Fruit fly (Drosophila melanogaster) whole organism, adult: ENCODE data around the gene Ald2.

Source experiments
- CG33017 ChIP-seq: fragments of 200-800 bp; sonication (Bioruptor generic); optimal IDR thresholded peaks from 2 replicates; lab custom pipeline; 2018; ENCODE audit warnings: missing biosample characterization, mild to moderate bottlenecking, missing genetic modification characterization, moderate library complexity
- CG5204 ChIP-seq: fragments of 200-800 bp; sonication (Bioruptor generic); optimal IDR thresholded peaks from 2 replicates; lab custom pipeline; 2016; ENCODE audit warnings: missing biosample characterization, missing genetic modification characterization
- CG7045 ChIP-seq: fragments of 200-800 bp; sonication (Bioruptor generic); optimal IDR thresholded peaks from 2 replicates; lab custom pipeline; 2017; ENCODE audit warnings: missing biosample characterization, mild to moderate bottlenecking, missing genetic modification characterization
- CG7101 ChIP-seq: fragments of 200-800 bp; sonication (Bioruptor generic); optimal IDR thresholded peaks from 2 replicates; lab custom pipeline; 2018; ENCODE audit warnings: missing biosample characterization, mild to moderate bottlenecking, missing genetic modification characterization, moderate library complexity
- Clk ChIP-seq: fragments of 200-800 bp; sonication (Bioruptor generic); optimal IDR thresholded peaks from 2 replicates; lab custom pipeline; 2017; ENCODE audit warnings: missing biosample characterization, missing genetic modification characterization
- Hr96 ChIP-seq: fragments of 200-800 bp; sonication (Bioruptor generic); optimal IDR thresholded peaks from 2 replicates; lab custom pipeline; 2016; ENCODE audit warnings: missing biosample characterization, missing genetic modification characterization
- Mnt ChIP-seq: fragments of 200-800 bp; sonication (Bioruptor generic); optimal IDR thresholded peaks from 2 replicates; lab custom pipeline; 2016; ENCODE audit warnings: missing biosample characterization, mild to moderate bottlenecking, missing genetic modification characterization
- bab1 ChIP-seq: fragments of 200-800 bp; sonication (Bioruptor generic); optimal IDR thresholded peaks from 3 replicates; lab custom pipeline; 2019; ENCODE audit warnings: missing biosample characterization, mild to moderate bottlenecking, missing genetic modification characterization, moderate library complexity
- cnc ChIP-seq, 2 experiments: fragments of >200 bp; optimal IDR thresholded peaks; 2 replicates each; lab custom pipeline; 2017
- kay ChIP-seq: fragments of 200-800 bp; sonication (Bioruptor generic); peaks from one replicate; lab custom pipeline; 2016; ENCODE audit warnings: missing biosample characterization, missing genetic modification characterization, borderline replicate concordance
- ovo ChIP-seq: fragments of 200-800 bp; sonication (Bioruptor generic); optimal IDR thresholded peaks from 2 replicates; lab custom pipeline; 2016; ENCODE audit warnings: missing biosample characterization, missing genetic modification characterization
- pad ChIP-seq: fragments of 200-800 bp; sonication (Bioruptor generic); optimal IDR thresholded peaks from 3 replicates; lab custom pipeline; 2017; ENCODE audit warnings: missing biosample characterization, missing genetic modification characterization, mild to moderate bottlenecking, moderate library complexity, missing genetic modification reagents

dm6 chr3R:26464370-26464769 lies 50.5 kb downstream of the Ald2 start:
- no peak for TF ChIP-seq ovo (GFP tag; lab: Kevin White, UChicago)
- TF ChIP-seq Mnt (GFP tag; lab: Kevin White, UChicago): peak; percentile 47
- peak; percentile 4 for TF ChIP-seq CG33017 (tag; lab: Kevin White, UChicago)
- TF ChIP-seq cnc (optimal IDR thresholded peaks at IDR 0.05; lab: Kevin White, UChicago): no peak
- no peak for TF ChIP-seq Clk (GFP tag; lab: Kevin White, UChicago)
- TF ChIP-seq pad (GFP tag; lab: Kevin White, UChicago): no peak
- TF ChIP-seq CG7101: no peak
- TF ChIP-seq bab1 (GFP tag; lab: Kevin White, UChicago): no peak
- peak; percentile 82 for TF ChIP-seq kay (GFP tag; lab: Kevin White, UChicago)
- no peak for TF ChIP-seq CG7045
- TF ChIP-seq CG5204 (GFP tag; lab: Kevin White, UChicago): no peak
- peak; percentile 49 for TF ChIP-seq Hr96
